Worm (Caenorhabditis elegans) whole organism, midembryonic: ENCODE measurements around the gene srlf-31.

Experiments used
- T22C8.4 ChIP-seq: fragments of 200-800 bp; sonication (Bioruptor generic); IDR thresholded peaks from 2 replicates; pipeline ENCODE4 v1.3.6; 2022; ENCODE audit warnings: missing genetic modification characterization, missing compliant biosample characterization
- cog-1 ChIP-seq: sonication (generic microtip); optimal IDR thresholded peaks from 2 replicates; lab custom pipeline; 2016; ENCODE audit warnings: missing genetic modification characterization, missing compliant biosample characterization
- flt-1 ChIP-seq: fragments of 200-800 bp; sonication (Bioruptor generic); IDR thresholded peaks from 2 replicates; pipeline ENCODE4 v1.3.6; 2022; ENCODE audit warnings: missing genetic modification characterization, missing compliant biosample characterization
- klf-2 ChIP-seq: fragments of 200-800 bp; sonication (Bioruptor generic); conservative IDR thresholded peaks from 2 replicates; pipeline ENCODE4 v1.3.6; 2022; ENCODE audit warnings: missing genetic modification reagents, missing genetic modification characterization, missing compliant biosample characterization
- med-1 ChIP-seq: sonication (generic microtip); optimal IDR thresholded peaks from 2 replicates; lab custom pipeline; 2017; ENCODE audit warnings: missing genetic modification characterization, mild to moderate bottlenecking, missing compliant biosample characterization, antibody characterized with exemption, missing genetic modification reagents; ENCODE audit not compliant: insufficient read depth
- ref-1 ChIP-seq: fragments of 200-800 bp; sonication (Bioruptor generic); conservative IDR thresholded peaks from 2 replicates; pipeline ENCODE4 v1.3.6; 2022; ENCODE audit warnings: missing genetic modification reagents, missing genetic modification characterization, missing compliant biosample characterization
- tab-1 ChIP-seq: fragments of 200-800 bp; sonication (Bioruptor generic); IDR thresholded peaks from 2 replicates; pipeline ENCODE4 v1.3.6; 2022; ENCODE audit warnings: missing genetic modification characterization, missing compliant biosample characterization
- ztf-23 ChIP-seq: fragments of 200-800 bp; sonication (Bioruptor generic); IDR thresholded peaks from 2 replicates; pipeline ENCODE4 v1.3.6; 2022; ENCODE audit warnings: missing genetic modification reagents, missing genetic modification characterization, missing compliant biosample characterization
- ztf-29 ChIP-seq: fragments of 200-800 bp; sonication (Bioruptor generic); IDR thresholded peaks from 2 replicates; pipeline ENCODE4 v1.3.6; 2022; ENCODE audit warnings: missing genetic modification reagents, missing genetic modification characterization, missing compliant biosample characterization

Gene srlf-31

DNA sequence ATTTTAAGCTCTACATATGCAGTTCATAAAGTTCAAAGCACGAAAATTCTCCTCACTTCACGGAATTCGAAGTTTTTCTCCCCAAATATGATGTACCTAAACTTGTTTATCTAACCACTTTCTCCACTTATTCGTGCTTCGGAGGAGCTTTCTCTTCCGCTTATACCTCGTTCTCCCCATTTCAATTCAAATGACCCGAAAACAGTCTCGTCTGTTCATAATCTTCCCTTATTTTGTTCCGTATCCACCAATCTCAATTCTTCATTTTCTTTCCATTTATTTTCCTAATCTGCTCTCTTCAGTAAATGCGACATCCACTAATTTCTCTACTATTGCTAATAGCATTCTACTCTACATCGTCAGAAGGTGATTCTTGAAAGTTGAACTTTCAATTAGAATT, 37.7 kb downstream of the srlf-31 start, which contains the start of gene let-653:
Gene let-653, plus strand, starts transcription at position 301 of the 400 bp plus-strand sequence.
- TF ChIP-seq T22C8.4 (GFP tag; lab: Robert Waterston, UW) (no peak), med-1 (GFP tag; lab: Kevin White, UChicago) (no peak), cog-1 (tag; lab: Kevin White, UChicago) (no peak), ref-1 (GFP tag; lab: Robert Waterston, UW) (no peak), ztf-29 (GFP tag; lab: Robert Waterston, UW) (no peak), tab-1 (GFP tag; lab: Robert Waterston, UW) (no peak), ztf-23 (no peak), klf-2 (GFP tag; lab: Robert Waterston, UW) (no peak), flt-1 (GFP tag; lab: Robert Waterston, UW) (no peak)

DNA sequence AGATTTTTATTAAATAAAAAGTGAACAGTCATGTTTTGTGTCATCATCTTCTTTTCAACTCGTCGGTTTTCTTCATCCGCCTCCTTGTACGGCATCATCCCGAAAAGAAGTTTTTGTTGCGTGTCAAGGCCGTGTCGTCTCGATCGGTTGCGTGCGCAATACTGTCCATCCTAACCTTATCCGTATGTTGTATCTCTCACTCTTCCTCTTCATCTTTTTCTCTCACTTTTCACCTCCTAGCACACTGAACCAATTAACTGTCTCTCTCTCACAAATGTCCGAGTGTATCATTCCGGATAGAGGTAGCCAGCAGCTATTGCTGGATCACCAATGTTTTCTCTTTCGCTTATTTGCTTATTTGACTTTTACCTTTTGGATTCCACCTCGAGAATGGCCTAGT, 39.5 kb downstream of the srlf-31 start:
- TF ChIP-seq klf-2 (GFP tag; lab: Robert Waterston, UW), result no peak
- no peak for TF ChIP-seq ztf-23
- no peak for TF ChIP-seq ref-1 (GFP tag; lab: Robert Waterston, UW)
- TF ChIP-seq flt-1 (GFP tag; lab: Robert Waterston, UW), result no peak
- no peak for TF ChIP-seq ztf-29 (GFP tag; lab: Robert Waterston, UW)
- TF ChIP-seq tab-1 (GFP tag; lab: Robert Waterston, UW), result no peak
- TF ChIP-seq T22C8.4 (GFP tag; lab: Robert Waterston, UW), result no peak

- TF ChIP-seq med-1 (GFP tag; lab: Kevin White, UChicago) (no peak), cog-1 (tag; lab: Kevin White, UChicago) (no peak)
Measured at ce11 chrIV:11882534-11882933, 40.4 kb downstream of the srlf-31 start.

DNA sequence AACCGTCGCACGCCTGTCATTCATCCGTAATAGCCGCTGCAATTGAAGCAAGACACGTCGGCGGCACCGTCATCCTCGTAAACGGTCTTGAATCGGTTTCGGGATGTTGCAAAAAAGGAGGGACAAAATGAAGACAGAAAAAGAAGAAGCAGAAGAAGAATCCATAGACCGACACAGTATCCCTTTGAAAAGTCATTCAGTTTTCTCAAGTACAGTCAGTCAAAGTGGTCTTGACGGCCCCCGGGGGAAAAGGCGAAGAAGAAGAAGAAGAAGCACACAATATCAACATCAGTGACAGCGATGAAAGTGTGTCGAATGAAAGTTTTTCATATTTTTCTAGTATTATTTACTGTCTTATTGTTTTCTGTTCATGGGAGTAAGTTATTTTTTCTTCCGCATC, 44.7 kb downstream of the srlf-31 start, which contains the start of gene cutl-27:
Gene cutl-27, plus strand, starts transcription at position 301 of the 400 bp plus-strand sequence.
- TF ChIP-seq ztf-29 (GFP tag; lab: Robert Waterston, UW) (no peak), T22C8.4 (GFP tag; lab: Robert Waterston, UW) (no peak), flt-1 (GFP tag; lab: Robert Waterston, UW) (no peak)

ce11 chrIV:11877674-11878073, 45.3 kb downstream of the srlf-31 start, which contains the start of gene pph-2:
pph-2 (minus strand) TSS chrIV:11877774.
- TF ChIP-seq klf-2 (GFP tag; lab: Robert Waterston, UW) (no peak), tab-1 (GFP tag; lab: Robert Waterston, UW) (no peak), med-1 (GFP tag; lab: Kevin White, UChicago) (no peak), cog-1 (tag; lab: Kevin White, UChicago) (no peak), ref-1 (GFP tag; lab: Robert Waterston, UW) (no peak), ztf-29 (GFP tag; lab: Robert Waterston, UW) (no peak), flt-1 (GFP tag; lab: Robert Waterston, UW) (no peak), ztf-23 (no peak), T22C8.4 (GFP tag; lab: Robert Waterston, UW) (no peak)
